Worm (Caenorhabditis elegans) whole organism, L1 larva: ENCODE results near the gene pafo-1.

Experiments used
- C16A3.4 ChIP-seq: fragments of 150-350 bp; optimal IDR thresholded peaks from 2 replicates; lab custom pipeline; 2014; ENCODE audit warnings: missing biosample characterization, missing genetic modification characterization
- C34B4.2 ChIP-seq: sonication (generic microtip); optimal IDR thresholded peaks from 2 replicates; lab custom pipeline; 2017; ENCODE audit warnings: mild to moderate bottlenecking, missing genetic modification characterization, missing compliant biosample characterization
- aly-2 ChIP-seq: fragments of 150-350 bp; optimal IDR thresholded peaks from 2 replicates; lab custom pipeline; 2014; ENCODE audit warnings: missing biosample characterization, missing genetic modification characterization
- ceh-82 ChIP-seq, 3 experiments: fragments of 150-350 bp in 1 of 3; sonication (generic microtip) in 2 of 3; optimal IDR thresholded peaks; 2 replicates each; lab custom pipeline; 2014 to 2017; ENCODE audit warnings: missing biosample characterization in 3 of 3, missing genetic modification characterization in 3 of 3
- ces-1 ChIP-seq: fragments of 150-350 bp; optimal IDR thresholded peaks from 2 replicates; lab custom pipeline; 2014; ENCODE audit warnings: missing biosample characterization, missing genetic modification reagents, missing genetic modification characterization
- dpl-1 ChIP-seq, 3 experiments: fragments of 150-350 bp in 2 of 3; sonication (generic microtip) in 1 of 3; optimal IDR thresholded peaks; 2 replicates each; lab custom pipeline; 2014 to 2017; ENCODE audit warnings: missing biosample characterization in 3 of 3, missing genetic modification characterization in 3 of 3, missing genetic modification reagents in 3 of 3
- dsc-1 ChIP-seq: sonication (generic microtip); optimal IDR thresholded peaks from 2 replicates; lab custom pipeline; 2016; ENCODE audit warnings: mild to moderate bottlenecking, missing genetic modification characterization, missing compliant biosample characterization
- efl-1 ChIP-seq, 4 experiments: fragments of 150-350 bp; optimal IDR thresholded peaks in 3 of 4; peaks in 1 of 4; 1 replicate in 1 of 4; 2 replicates in 3 of 4; lab custom pipeline; 2014; ENCODE audit warnings: missing biosample characterization in 2 of 4, missing genetic modification characterization in 2 of 4, missing genetic modification reagents in 2 of 4
- egl-13 ChIP-seq: sonication (generic microtip); optimal IDR thresholded peaks from 2 replicates; lab custom pipeline; 2016; ENCODE audit warnings: missing genotype, missing genetic modification reagents, missing genetic modification characterization, missing compliant biosample characterization
- elt-2 ChIP-seq: sonication (generic microtip); optimal IDR thresholded peaks from 2 replicates; lab custom pipeline; 2016; ENCODE audit warnings: missing genetic modification characterization, mild to moderate bottlenecking, inconsistent platforms, missing compliant biosample characterization, missing genetic modification reagents
- fkh-10 ChIP-seq: sonication (generic microtip); optimal IDR thresholded peaks from 2 replicates; lab custom pipeline; 2017; ENCODE audit warnings: missing biosample characterization, missing genetic modification reagents, missing genetic modification characterization
- fkh-4 ChIP-seq: sonication (generic microtip); optimal IDR thresholded peaks from 2 replicates; lab custom pipeline; 2016; ENCODE audit warnings: missing compliant biosample characterization, missing genetic modification characterization, borderline replicate concordance
- fkh-8 ChIP-seq: sonication (generic microtip); optimal IDR thresholded peaks from 2 replicates; lab custom pipeline; 2016; ENCODE audit warnings: mild to moderate bottlenecking, missing genetic modification characterization, missing compliant biosample characterization
- fos-1 ChIP-seq: fragments of 150-350 bp; optimal IDR thresholded peaks from 2 replicates; lab custom pipeline; 2014; ENCODE audit warnings: missing biosample characterization, missing genetic modification characterization
- hlh-4 ChIP-seq: sonication (generic microtip); optimal IDR thresholded peaks from 2 replicates; lab custom pipeline; 2016; ENCODE audit warnings: mild to moderate bottlenecking, missing genetic modification characterization, missing compliant biosample characterization
- jun-1 ChIP-seq: fragments of 150-350 bp; optimal IDR thresholded peaks from 2 replicates; lab custom pipeline; 2014; ENCODE audit warnings: missing biosample characterization, missing genetic modification reagents, missing genetic modification characterization
- lin-14 ChIP-seq: fragments of 200-800 bp; sonication (Bioruptor generic); optimal IDR thresholded peaks from 2 replicates; lab custom pipeline; 2018; ENCODE audit warnings: mild to moderate bottlenecking, missing genetic modification characterization, moderate library complexity, missing compliant biosample characterization
- lin-39 ChIP-seq: fragments of 150-350 bp; optimal IDR thresholded peaks from 2 replicates; lab custom pipeline; 2014; ENCODE audit warnings: missing biosample characterization, missing genetic modification reagents, missing genetic modification characterization
- lsy-2 ChIP-seq, 2 experiments: fragments of 150-350 bp; optimal IDR thresholded peaks; 2 replicates each; lab custom pipeline; 2014; ENCODE audit warnings: missing biosample characterization in 2 of 2, missing genetic modification characterization in 2 of 2
- mab-9 ChIP-seq: fragments of 200-800 bp; sonication (Bioruptor generic); IDR thresholded peaks from 2 replicates; pipeline ENCODE4 v1.3.6; 2022; ENCODE audit warnings: missing genetic modification reagents, missing genetic modification characterization, missing compliant biosample characterization
- mdl-1 ChIP-seq, 2 experiments: fragments of 150-350 bp; optimal IDR thresholded peaks; 2 replicates each; lab custom pipeline; 2014 to 2017; ENCODE audit warnings: missing biosample characterization in 2 of 2, missing genetic modification characterization in 2 of 2, inconsistent platforms in 1 of 2
- mef-2 ChIP-seq: fragments of 150-350 bp; optimal IDR thresholded peaks from 2 replicates; lab custom pipeline; 2014; ENCODE audit warnings: missing biosample characterization, missing genetic modification characterization
- nhr-11 ChIP-seq: fragments of 150-350 bp; optimal IDR thresholded peaks from 2 replicates; lab custom pipeline; 2014; ENCODE audit warnings: missing biosample characterization, missing genetic modification characterization
- nhr-12 ChIP-seq: sonication (generic microtip); optimal IDR thresholded peaks from 2 replicates; lab custom pipeline; 2017; ENCODE audit warnings: missing biosample characterization, missing genetic modification characterization
- nhr-19 ChIP-seq: fragments of 200-800 bp; sonication (Bioruptor generic); conservative IDR thresholded peaks from 2 replicates; pipeline ENCODE4 v1.3.6; 2022; ENCODE audit warnings: missing genetic modification characterization, missing compliant biosample characterization
- nhr-71 ChIP-seq: sonication (generic microtip); optimal IDR thresholded peaks from 2 replicates; lab custom pipeline; 2016; ENCODE audit warnings: mild to moderate bottlenecking, missing genetic modification characterization, moderate library complexity, missing compliant biosample characterization
- nhr-84 ChIP-seq: sonication (generic microtip); optimal IDR thresholded peaks from 2 replicates; lab custom pipeline; 2017; ENCODE audit warnings: missing biosample characterization, missing genetic modification characterization
- nhr-85 ChIP-seq: sonication (generic microtip); peaks from one replicate; lab custom pipeline; 2016; ENCODE audit warnings: missing genetic modification characterization, inconsistent platforms, missing compliant biosample characterization
- nhr-90 ChIP-seq: sonication (generic microtip); optimal IDR thresholded peaks from 2 replicates; lab custom pipeline; 2016; ENCODE audit warnings: mild to moderate bottlenecking, missing genetic modification characterization, missing compliant biosample characterization; ENCODE audit not compliant: poor library complexity
- pax-3 ChIP-seq: fragments of 200-800 bp; sonication (Bioruptor generic); optimal IDR thresholded peaks from 2 replicates; lab custom pipeline; 2018; ENCODE audit warnings: mild to moderate bottlenecking, missing genetic modification characterization, moderate library complexity, missing compliant biosample characterization
- rnt-1 ChIP-seq: sonication (generic microtip); optimal IDR thresholded peaks from 2 replicates; lab custom pipeline; 2016; ENCODE audit warnings: mild to moderate bottlenecking, missing genetic modification characterization, moderate library complexity, missing compliant biosample characterization
- skn-1 ChIP-seq: fragments of 150-350 bp; optimal IDR thresholded peaks from 2 replicates; lab custom pipeline; 2014; ENCODE audit warnings: missing biosample characterization, missing genetic modification characterization
- snpc-4 ChIP-seq: fragments of 150-350 bp; optimal IDR thresholded peaks from 2 replicates; lab custom pipeline; 2014; ENCODE audit warnings: missing biosample characterization, missing genetic modification characterization
- snu-23 ChIP-seq: sonication (generic microtip); optimal IDR thresholded peaks from 2 replicates; lab custom pipeline; 2016; ENCODE audit warnings: missing genetic modification characterization, missing compliant biosample characterization
- swsn-7 ChIP-seq: sonication (generic microtip); optimal IDR thresholded peaks from 2 replicates; lab custom pipeline; 2016; ENCODE audit warnings: missing genetic modification characterization, missing compliant biosample characterization
- tbx-2 ChIP-seq: sonication (generic microtip); optimal IDR thresholded peaks from 2 replicates; lab custom pipeline; 2016; ENCODE audit warnings: missing genetic modification characterization, missing compliant biosample characterization
- unc-30 ChIP-seq: sonication (generic microtip); optimal IDR thresholded peaks from 2 replicates; lab custom pipeline; 2017; ENCODE audit warnings: missing biosample characterization, missing genetic modification characterization
- zag-1 ChIP-seq: fragments of 150-350 bp; optimal IDR thresholded peaks from 2 replicates; lab custom pipeline; 2014; ENCODE audit warnings: missing biosample characterization, missing genetic modification characterization

Gene pafo-1

ce11 chrV:11526927-11527491 lies 5.5 kb downstream of the pafo-1 start:
- no peak for TF ChIP-seq rnt-1 (tag; lab: Kevin White, UChicago)
- TF ChIP-seq aly-2 (tag; lab: Kevin White, UChicago), result no peak
- TF ChIP-seq efl-1 (optimal IDR thresholded peaks at IDR 0.05; lab: Kevin White, UChicago), result no peak
- TF ChIP-seq efl-1 (GFP tag; optimal IDR thresholded peaks at IDR 0.05 in 1 of 2; lab: Kevin White, UChicago), result no peak
- no peak for TF ChIP-seq lsy-2 (tag; optimal IDR thresholded peaks at IDR 0.05; lab: Kevin White, UChicago)
- no peak for TF ChIP-seq C16A3.4 (tag; lab: Kevin White, UChicago)
- no peak for TF ChIP-seq hlh-4 (tag; lab: Kevin White, UChicago)
- no peak for TF ChIP-seq unc-30 (tag; lab: Kevin White, UChicago)
- TF ChIP-seq swsn-7, result no peak
- no peak for TF ChIP-seq nhr-71 (tag; lab: Kevin White, UChicago)
- TF ChIP-seq, all 84 proteins: peak for 0

ce11 chrV:11527531-11527930 lies 6.0 kb downstream of the pafo-1 start, which contains the start of gene ccch-1:
ccch-1 (plus strand) TSS chrV:11527831.
- TF ChIP-seq efl-1 (optimal IDR thresholded peaks at IDR 0.05; lab: Kevin White, UChicago), result no peak
- peak in 1 of 2 experiments; percentile 80 for TF ChIP-seq efl-1 (GFP tag; optimal IDR thresholded peaks at IDR 0.05 in 1 of 2; lab: Kevin White, UChicago)
- TF ChIP-seq nhr-84, result no peak

ce11 chrV:11528633-11529327 lies 7.3 kb downstream of the pafo-1 start:
- TF ChIP-seq pax-3 (tag; lab: Kevin White, UChicago) (no peak), lin-39 (tag; lab: Kevin White, UChicago) (no peak), nhr-19 (GFP tag; lab: Robert Waterston, UW) (no peak), snu-23 (GFP tag; lab: Kevin White, UChicago) (peak; percentile 21), ceh-82 (tag; optimal IDR thresholded peaks at IDR 0.05; lab: Kevin White, UChicago) (no peak), snpc-4 (tag; lab: Kevin White, UChicago) (no peak), tbx-2 (tag; lab: Kevin White, UChicago) (no peak), nhr-12 (no peak), jun-1 (tag; lab: Kevin White, UChicago) (no peak), dpl-1 (GFP tag; optimal IDR thresholded peaks at IDR 0.05; lab: Kevin White, UChicago) (no peak), mab-9 (GFP tag; lab: Robert Waterston, UW) (no peak), mdl-1 (tag; optimal IDR thresholded peaks at IDR 0.05; lab: Kevin White, UChicago) (peak in 1 of 2 experiments; percentile 7), fkh-8 (tag; lab: Kevin White, UChicago) (no peak), nhr-84 (no peak), fkh-4 (tag; lab: Kevin White, UChicago) (no peak), fos-1 (tag; lab: Kevin White, UChicago) (no peak), zag-1 (no peak), ces-1 (no peak), dsc-1 (tag; lab: Kevin White, UChicago) (peak; percentile 57), C34B4.2 (no peak), nhr-11 (tag; lab: Kevin White, UChicago) (no peak), elt-2 (tag; lab: Kevin White, UChicago) (no peak), nhr-90 (tag; lab: Kevin White, UChicago) (no peak), fkh-10 (GFP tag; lab: Kevin White, UChicago) (no peak), lin-14 (GFP tag; lab: Kevin White, UChicago) (peak; percentile 33), swsn-7 (no peak), nhr-85 (tag; lab: Kevin White, UChicago) (peak; percentile 76), egl-13 (no peak), mef-2 (no peak), skn-1 (no peak)
